Worm (Caenorhabditis elegans): ENCODE data around the gene K02E7.1.

K02E7.1 gene

ce11 chrII:1085546-1085945, 2.6 kb downstream of the K02E7.1 start:
- TF ChIP-seq pros-1 (tag; optimal IDR thresholded peaks at IDR 0.05) (no peak), unc-42 (tag; optimal IDR thresholded peaks at IDR 0.05) (no peak), che-1 (tag; optimal IDR thresholded peaks at IDR 0.05) (no peak), unc-86 (tag; optimal IDR thresholded peaks at IDR 0.05) (no peak), sox-2 (GFP tag; IDR thresholded peaks at IDR 0.05) (no peak), ztf-16 (tag; optimal IDR thresholded peaks at IDR 0.05) (no peak), npax-4 (tag; optimal IDR thresholded peaks at IDR 0.05) (no peak), lim-6 (tag; optimal IDR thresholded peaks at IDR 0.05) (no peak), gmeb-2 (tag; optimal IDR thresholded peaks at IDR 0.05) (no peak)

- no peak for TF ChIP-seq pag-3 (tag; optimal IDR thresholded peaks at IDR 0.05; ENCODE audit: borderline replicate concordance)
- no peak for TF ChIP-seq unc-42 (tag; optimal IDR thresholded peaks at IDR 0.05)
- TF ChIP-seq lin-11 (tag; optimal IDR thresholded peaks at IDR 0.05): no peak
- TF ChIP-seq ceh-48 (tag; optimal IDR thresholded peaks at IDR 0.05): no peak
- TF ChIP-seq nfya-1 (tag; optimal IDR thresholded peaks at IDR 0.05): no peak
- TF ChIP-seq zip-5 (tag; optimal IDR thresholded peaks at IDR 0.05): no peak
- no peak for TF ChIP-seq elt-2 (tag; optimal IDR thresholded peaks at IDR 0.05)
- TF ChIP-seq dmd-4 (tag; optimal IDR thresholded peaks at IDR 0.05; ENCODE audit: borderline replicate concordance): no peak
- TF ChIP-seq ceh-24 (tag; optimal IDR thresholded peaks at IDR 0.05): no peak
- no peak for TF ChIP-seq dve-1 (tag; optimal IDR thresholded peaks at IDR 0.05)
- TF ChIP-seq F13H6.1 (tag; optimal IDR thresholded peaks at IDR 0.05): no peak
- no peak for TF ChIP-seq fkh-10 (GFP tag; optimal IDR thresholded peaks at IDR 0.05)
- TF ChIP-seq ref-2 (tag; optimal IDR thresholded peaks at IDR 0.05): no peak
- TF ChIP-seq fkh-6 (tag; optimal IDR thresholded peaks at IDR 0.05): no peak
- TF ChIP-seq ceh-14 (tag; optimal IDR thresholded peaks at IDR 0.05): no peak
- no peak for TF ChIP-seq ztf-16 (tag; optimal IDR thresholded peaks at IDR 0.05)
- no peak for TF ChIP-seq che-1 (tag; optimal IDR thresholded peaks at IDR 0.05)
- TF ChIP-seq pat-9 (tag; optimal IDR thresholded peaks at IDR 0.05): no peak
Observed at ce11 chrII:1086479-1086878, 3.5 kb downstream of the K02E7.1 start.

- TF ChIP-seq mec-3 (tag; optimal IDR thresholded peaks at IDR 0.05; ENCODE audit: borderline replicate concordance) (no peak), K09A11.1 (tag; optimal IDR thresholded peaks at IDR 0.05; ENCODE audit: insufficient read depth) (no peak), ceh-18 (tag; optimal IDR thresholded peaks at IDR 0.05) (no peak), pax-1 (tag; optimal IDR thresholded peaks at IDR 0.05) (no peak), lin-11 (tag; optimal IDR thresholded peaks at IDR 0.05) (no peak), ceh-9 (tag; optimal IDR thresholded peaks at IDR 0.05) (no peak), sdc-2 (tag; optimal IDR thresholded peaks at IDR 0.05) (no peak), pqm-1 (tag; optimal IDR thresholded peaks at IDR 0.05) (no peak), unc-86 (tag; optimal IDR thresholded peaks at IDR 0.05) (no peak), pag-3 (tag; optimal IDR thresholded peaks at IDR 0.05; ENCODE audit: borderline replicate concordance) (no peak)
Observed at ce11 chrII:1088527-1089230, 5.7 kb downstream of the K02E7.1 start.

ce11 chrII:1090743-1091142, 7.8 kb downstream of the K02E7.1 start:
- TF ChIP-seq ceh-6 (GFP tag; optimal IDR thresholded peaks at IDR 0.05) (no peak), ceh-19 (GFP tag; optimal IDR thresholded peaks at IDR 0.05) (no peak), unc-86 (tag; optimal IDR thresholded peaks at IDR 0.05) (no peak), rnt-1 (tag; optimal IDR thresholded peaks at IDR 0.05) (no peak), ceh-30 (tag; optimal IDR thresholded peaks at IDR 0.05) (no peak), pag-3 (tag; optimal IDR thresholded peaks at IDR 0.05; ENCODE audit: borderline replicate concordance) (no peak), K09A11.1 (tag; optimal IDR thresholded peaks at IDR 0.05; ENCODE audit: insufficient read depth) (no peak), elt-4 (tag; optimal IDR thresholded peaks at IDR 0.05) (no peak), nhr-11 (tag; optimal IDR thresholded peaks at IDR 0.05) (no peak), ttx-3 (tag; optimal IDR thresholded peaks at IDR 0.05) (no peak), ref-2 (tag; optimal IDR thresholded peaks at IDR 0.05) (no peak), ets-4 (tag; optimal IDR thresholded peaks at IDR 0.05) (no peak), lim-6 (tag; optimal IDR thresholded peaks at IDR 0.05) (no peak), fax-1 (tag; optimal IDR thresholded peaks at IDR 0.05) (no peak), syd-9 (tag; optimal IDR thresholded peaks at IDR 0.05) (no peak)
